Fruit fly (Drosophila melanogaster): ENCODE measurements around the gene beg.

Gene beg

dm6 chr3L:17016576-17016917 is 18.9 kb upstream of the beg start:
- TF ChIP-seq GATAd (GFP tag; optimal IDR thresholded peaks at IDR 0.05), result no peak
- TF ChIP-seq dsf (GFP tag; optimal IDR thresholded peaks at IDR 0.05; ENCODE audit: borderline replicate concordance), result no peak
- no peak for TF ChIP-seq N (GFP tag; optimal IDR thresholded peaks at IDR 0.05)
- no peak for TF ChIP-seq woc (GFP tag; optimal IDR thresholded peaks at IDR 0.05)
- no peak for TF ChIP-seq pan (optimal IDR thresholded peaks at IDR 0.05)
- TF ChIP-seq Myc (optimal IDR thresholded peaks at IDR 0.05), result no peak
- TF ChIP-seq dl (GFP tag; optimal IDR thresholded peaks at IDR 0.05; ENCODE audit: insufficient read depth in 1 of 2, partially characterized antibody in 2 of 2), result no peak
- no peak for TF ChIP-seq Vsx2 (GFP tag; optimal IDR thresholded peaks at IDR 0.05; ENCODE audit: partially characterized antibody)
- TF ChIP-seq Dif (GFP tag; optimal IDR thresholded peaks at IDR 0.05; ENCODE audit: partially characterized antibody), result no peak
- no peak for TF ChIP-seq tai (GFP tag; optimal IDR thresholded peaks at IDR 0.05)
- no peak for TF ChIP-seq Hr78 (GFP tag; optimal IDR thresholded peaks at IDR 0.05)
- TF ChIP-seq Hnf4 (GFP tag; optimal IDR thresholded peaks at IDR 0.05), result no peak
- no peak for TF ChIP-seq brk (GFP tag; optimal IDR thresholded peaks at IDR 0.05)

DNA sequence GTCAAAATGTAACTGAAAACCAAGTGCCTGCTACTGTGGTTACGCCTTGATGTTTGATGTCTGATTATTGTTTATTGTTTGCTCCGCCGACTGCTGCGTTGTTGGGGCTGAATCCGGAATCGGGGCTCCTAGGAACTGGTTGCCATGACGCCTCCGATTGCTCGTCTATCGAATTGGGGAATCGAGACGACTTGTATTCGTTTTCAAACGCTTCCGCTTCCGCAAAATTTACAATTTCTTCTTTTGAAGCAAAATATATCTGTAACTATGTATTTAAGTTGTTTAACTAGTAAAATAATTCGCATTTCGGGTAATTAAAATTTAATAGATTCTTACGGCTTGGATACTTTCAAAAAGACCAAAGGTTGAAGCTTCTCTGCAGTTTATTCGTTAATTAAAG is 12.7 kb upstream of the beg start, which contains the start of gene CG6652:
TSS of gene CG6652 (minus strand) at position 101 of the 400 bp plus-strand sequence.
- TF ChIP-seq pan (optimal IDR thresholded peaks at IDR 0.05), result no peak
- TF ChIP-seq tai (GFP tag; optimal IDR thresholded peaks at IDR 0.05), result no peak
- TF ChIP-seq GATAd (GFP tag; optimal IDR thresholded peaks at IDR 0.05), result no peak
- no peak for TF ChIP-seq fru (GFP tag; optimal IDR thresholded peaks at IDR 0.05)
- TF ChIP-seq Hr83 (GFP tag; optimal IDR thresholded peaks at IDR 0.05; ENCODE audit: poor library complexity, severe bottlenecking), result no peak

DNA sequence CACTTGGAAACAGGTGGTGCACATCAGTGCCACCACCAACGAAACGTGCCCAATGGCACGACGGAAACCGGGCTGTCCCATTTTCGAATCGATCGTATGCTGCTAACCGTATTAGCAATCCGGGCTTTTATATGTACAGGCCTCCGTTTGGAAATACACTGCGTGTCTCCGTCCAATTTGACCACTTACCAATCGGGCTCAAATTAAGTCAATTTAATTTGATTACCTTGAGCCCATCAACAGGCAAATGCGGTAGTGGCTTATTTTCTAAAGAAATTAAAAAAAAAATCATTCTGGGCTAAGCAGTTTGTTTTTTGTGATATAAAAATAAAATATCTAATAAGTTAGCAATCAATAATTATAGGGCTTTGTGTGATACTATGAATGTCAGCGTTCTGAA is 11.8 kb upstream of the beg start, which contains the start of gene a10:
TSS of gene a10 (minus strand) at position 101 of the 400 bp plus-strand sequence.
- no peak for TF ChIP-seq lola (GFP tag; optimal IDR thresholded peaks at IDR 0.05)

DNA sequence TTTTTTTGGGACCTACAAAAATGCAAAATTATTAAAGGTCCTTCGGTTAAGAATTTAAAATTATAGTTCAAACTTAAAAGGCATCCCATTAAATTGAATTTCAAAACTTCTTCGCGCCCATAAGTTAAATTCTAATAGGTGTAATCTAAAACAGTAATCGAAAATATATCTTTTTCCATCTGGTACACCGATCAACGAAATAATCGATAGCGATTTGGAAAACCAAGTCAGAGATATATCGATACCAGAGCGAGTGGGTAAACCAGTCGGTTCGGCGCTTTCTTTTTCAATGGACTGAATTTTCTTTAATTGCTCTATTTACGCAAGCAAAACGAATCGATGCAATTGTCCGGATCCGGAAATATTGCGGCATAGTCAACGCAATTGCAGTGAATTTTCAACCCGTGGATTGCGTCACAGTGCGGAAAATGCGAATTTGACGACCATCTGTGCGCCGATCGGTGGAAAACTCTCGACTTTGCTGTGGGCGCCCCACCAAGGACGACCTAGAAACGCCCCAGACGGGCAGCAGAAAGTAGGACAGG is 11.3 kb upstream of the beg start, which contains the start of gene Fit2:
TSS of gene Fit2 (plus strand) at position 234 of the 545 bp plus-strand sequence.
- TF ChIP-seq CrebA (GFP tag; optimal IDR thresholded peaks at IDR 0.05; ENCODE audit: borderline replicate concordance) (no peak), sage (GFP tag; optimal IDR thresholded peaks at IDR 0.05) (no peak), rgr (GFP tag; optimal IDR thresholded peaks at IDR 0.05) (no peak), foxo (GFP tag; optimal IDR thresholded peaks at IDR 0.05) (no peak), Jra (GFP tag; optimal IDR thresholded peaks at IDR 0.05) (no peak), HLH106 (tag; optimal IDR thresholded peaks at IDR 0.05) (no peak), Myc (optimal IDR thresholded peaks at IDR 0.05) (no peak), h (GFP tag; optimal IDR thresholded peaks at IDR 0.05) (no peak), brk (GFP tag; optimal IDR thresholded peaks at IDR 0.05) (no peak), dmrt93B (GFP tag; optimal IDR thresholded peaks at IDR 0.05) (no peak), ey (GFP tag; optimal IDR thresholded peaks at IDR 0.05) (no peak), Rel (GFP tag; optimal IDR thresholded peaks at IDR 0.05) (no peak), Rel (tag; optimal IDR thresholded peaks at IDR 0.05) (no peak), Mio (GFP tag; optimal IDR thresholded peaks at IDR 0.05) (no peak), Dfd (GFP tag; optimal IDR thresholded peaks at IDR 0.05) (no peak), Vsx2 (GFP tag; optimal IDR thresholded peaks at IDR 0.05; ENCODE audit: partially characterized antibody) (no peak), CG32264 (GFP tag; optimal IDR thresholded peaks at IDR 0.05) (no peak), Hr83 (GFP tag; optimal IDR thresholded peaks at IDR 0.05; ENCODE audit: poor library complexity, severe bottlenecking) (no peak), GATAd (GFP tag; optimal IDR thresholded peaks at IDR 0.05) (no peak), Hnf4 (GFP tag; optimal IDR thresholded peaks at IDR 0.05) (no peak), jim (GFP tag; optimal IDR thresholded peaks at IDR 0.05) (no peak)

dm6 chr3L:17027310-17027709 is 8.2 kb upstream of the beg start, which contains the start of gene CG7730:
TSS of gene CG7730 (plus strand) at chr3L:17027515.
- TF ChIP-seq dsf (GFP tag; optimal IDR thresholded peaks at IDR 0.05; ENCODE audit: borderline replicate concordance) (no peak), brk (GFP tag; optimal IDR thresholded peaks at IDR 0.05) (no peak), br (GFP tag; optimal IDR thresholded peaks at IDR 0.05) (no peak), Vsx2 (GFP tag; optimal IDR thresholded peaks at IDR 0.05; ENCODE audit: partially characterized antibody) (no peak), N (GFP tag; optimal IDR thresholded peaks at IDR 0.05) (no peak), Sp1 (GFP tag; optimal IDR thresholded peaks at IDR 0.05) (no peak), Dfd (GFP tag; optimal IDR thresholded peaks at IDR 0.05) (no peak), jim (GFP tag; optimal IDR thresholded peaks at IDR 0.05) (no peak), fru (GFP tag; optimal IDR thresholded peaks at IDR 0.05) (no peak), CG32264 (GFP tag; optimal IDR thresholded peaks at IDR 0.05) (no peak), usp (GFP tag; optimal IDR thresholded peaks at IDR 0.05) (no peak), foxo (GFP tag; optimal IDR thresholded peaks at IDR 0.05) (no peak)
